In the genomic region with DNA sequence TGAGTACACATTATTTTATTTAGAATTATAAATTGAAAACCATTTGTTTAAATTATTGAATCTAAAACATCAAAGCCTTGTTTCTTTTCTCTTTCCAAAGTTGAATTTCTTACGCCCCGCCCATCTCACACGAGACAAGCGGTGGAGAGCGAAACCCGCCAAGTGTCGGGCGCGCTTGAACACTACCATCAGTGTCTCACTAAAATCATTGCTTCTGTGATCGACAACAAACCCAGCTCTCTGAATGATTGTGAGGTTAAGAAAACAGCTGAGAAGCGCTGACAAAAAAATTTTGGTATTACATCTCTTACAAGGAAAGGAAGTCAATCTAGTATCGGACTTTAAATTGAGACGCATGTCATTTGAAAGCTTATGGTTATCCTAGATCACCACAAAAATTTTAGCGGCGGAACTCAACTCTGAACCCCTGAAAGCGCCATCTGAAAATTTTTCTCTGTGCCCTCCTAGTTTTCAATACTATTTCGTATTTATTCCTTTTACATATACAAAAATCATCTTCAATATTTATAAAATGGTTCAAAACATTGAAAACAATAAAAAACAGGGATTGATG, we compare ENCODE assay signal across 5 worm cellular contexts.
TF ChIP-seq lines count a peak whose summit lies in the region.

No protein-coding gene starts in this region.

TF ChIP-seq in whole organism, L1 larva, 84 proteins besides CTCF, POLR2A, EP300 and RAD21 (continued from another document and continues in another):
- peak; percentile 76 for TF ChIP-seq elt-2 (tag; optimal IDR thresholded peaks at IDR 0.05; lab: Kevin White, UChicago)
- TF ChIP-seq lin-39 (tag; optimal IDR thresholded peaks at IDR 0.05; lab: Kevin White, UChicago), result peak; percentile 87
- TF ChIP-seq zag-1 (tag; optimal IDR thresholded peaks at IDR 0.05; lab: Kevin White, UChicago), result no peak
- TF ChIP-seq vab-15 (tag; optimal IDR thresholded peaks at IDR 0.05; lab: Kevin White, UChicago), result no peak
- no peak for TF ChIP-seq hlh-17 (GFP tag; optimal IDR thresholded peaks at IDR 0.05; lab: Kevin White, UChicago; ENCODE audit: borderline replicate concordance)
- no peak for TF ChIP-seq unc-130 (tag; optimal IDR thresholded peaks at IDR 0.05; lab: Kevin White, UChicago)
- TF ChIP-seq mab-9 (GFP tag; IDR thresholded peaks at IDR 0.05; lab: Robert Waterston, UW), result peak; percentile 61
- no peak for TF ChIP-seq unc-98 (GFP tag; IDR thresholded peaks at IDR 0.05; lab: Robert Waterston, UW)
- peak; percentile 55 for TF ChIP-seq nhr-77 (tag; optimal IDR thresholded peaks at IDR 0.05; lab: Kevin White, UChicago)
- peak in 1 of 6 experiments; percentile 46 for TF ChIP-seq elt-3 (tag; optimal IDR thresholded peaks at IDR 0.05; lab: Kevin White, UChicago)
- peak; percentile 89 for TF ChIP-seq nhr-20 (tag; optimal IDR thresholded peaks at IDR 0.05; lab: Kevin White, UChicago)
- peak; percentile 80 for TF ChIP-seq ama-1 (optimal IDR thresholded peaks at IDR 0.05; lab: Kevin White, UChicago)
- TF ChIP-seq ztf-11 (tag; optimal IDR thresholded peaks at IDR 0.05; lab: Kevin White, UChicago), result peak in 1 of 2 experiments; percentile 14
- TF ChIP-seq hlh-4 (tag; optimal IDR thresholded peaks at IDR 0.05; lab: Kevin White, UChicago), result no peak
- TF ChIP-seq unc-30 (tag; optimal IDR thresholded peaks at IDR 0.05; lab: Kevin White, UChicago), result no peak
- peak; percentile 6 to 62 for TF ChIP-seq lin-35 (GFP tag; optimal IDR thresholded peaks at IDR 0.05; lab: Kevin White, UChicago)
- TF ChIP-seq dpl-1 (GFP tag; optimal IDR thresholded peaks at IDR 0.05; lab: Kevin White, UChicago), result peak in 2 of 3 experiments; percentile 41 to 59
- TF ChIP-seq nhr-11 (tag; optimal IDR thresholded peaks at IDR 0.05; lab: Kevin White, UChicago), result no peak
- no peak for TF ChIP-seq Y116A8C.19 (tag; optimal IDR thresholded peaks at IDR 0.05; lab: Kevin White, UChicago; ENCODE audit: borderline replicate concordance)
- TF ChIP-seq sox-4 (tag; optimal IDR thresholded peaks at IDR 0.05; lab: Kevin White, UChicago), result peak; percentile 42
- TF ChIP-seq isw-1 (GFP tag; IDR thresholded peaks at IDR 0.05; lab: Robert Waterston, UW), result no peak
- peak; percentile 74 for TF ChIP-seq zip-4 (GFP tag; optimal IDR thresholded peaks at IDR 0.05; lab: Kevin White, UChicago)
- TF ChIP-seq nhr-19 (GFP tag; conservative IDR thresholded peaks at IDR 0.05; lab: Robert Waterston, UW), result peak; percentile 93
- TF ChIP-seq nhr-28 (tag; optimal IDR thresholded peaks at IDR 0.05; lab: Kevin White, UChicago), result no peak

TF ChIP-seq in whole organism, L2 larva, 48 proteins besides CTCF, POLR2A, EP300 and RAD21 (continued from another document and continues in another):
- TF ChIP-seq Y55F3AM.14 (GFP tag; optimal IDR thresholded peaks at IDR 0.05; lab: Kevin White, UChicago) (no peak), ceh-82 (tag; optimal IDR thresholded peaks at IDR 0.05; lab: Kevin White, UChicago) (no peak), gmeb-1 (tag; optimal IDR thresholded peaks at IDR 0.05; lab: Kevin White, UChicago) (peak; percentile 81), lin-11 (tag; optimal IDR thresholded peaks at IDR 0.05; lab: Kevin White, UChicago) (no peak), sma-3 (GFP tag; optimal IDR thresholded peaks at IDR 0.05; lab: Kevin White, UChicago) (peak; percentile 85), ZK546.5 (tag; optimal IDR thresholded peaks at IDR 0.05; lab: Kevin White, UChicago) (no peak), elt-3 (tag; optimal IDR thresholded peaks at IDR 0.05; lab: Kevin White, UChicago) (no peak), C34F6.9 (tag; optimal IDR thresholded peaks at IDR 0.05; lab: Kevin White, UChicago) (no peak), lin-13 (GFP tag; optimal IDR thresholded peaks at IDR 0.05; lab: Kevin White, UChicago) (peak; percentile 81), mbf-1 (tag; optimal IDR thresholded peaks at IDR 0.05; lab: Kevin White, UChicago) (no peak), elt-1 (tag; optimal IDR thresholded peaks at IDR 0.05; lab: Kevin White, UChicago) (no peak), zag-1 (tag; optimal IDR thresholded peaks at IDR 0.05; lab: Kevin White, UChicago) (no peak), nhr-25 (tag; optimal IDR thresholded peaks at IDR 0.05; lab: Kevin White, UChicago) (peak; percentile 70), nhr-10 (tag; optimal IDR thresholded peaks at IDR 0.05; lab: Kevin White, UChicago) (peak; percentile 27), ama-1 (optimal IDR thresholded peaks at IDR 0.05; lab: Kevin White, UChicago) (peak; percentile 86), ztf-4 (tag; optimal IDR thresholded peaks at IDR 0.05; lab: Kevin White, UChicago) (peak; percentile 73), mdl-1 (tag; optimal IDR thresholded peaks at IDR 0.05; lab: Kevin White, UChicago) (peak; percentile 50 to 83), crh-2 (tag; optimal IDR thresholded peaks at IDR 0.05; lab: Kevin White, UChicago) (peak; percentile 60), alr-1 (tag; optimal IDR thresholded peaks at IDR 0.05; lab: Kevin White, UChicago) (no peak), ztf-11 (tag; optimal IDR thresholded peaks at IDR 0.05; lab: Kevin White, UChicago) (no peak), sma-9 (GFP tag; optimal IDR thresholded peaks at IDR 0.05; lab: Kevin White, UChicago) (peak; percentile 86), sma-9 (tag; optimal IDR thresholded peaks at IDR 0.05; lab: Kevin White, UChicago) (no peak), skn-1 (tag; optimal IDR thresholded peaks at IDR 0.05; lab: Kevin White, UChicago) (no peak), lsy-2 (tag; optimal IDR thresholded peaks at IDR 0.05; lab: Kevin White, UChicago) (peak; percentile 61 to 71), unc-39 (tag; optimal IDR thresholded peaks at IDR 0.05; lab: Kevin White, UChicago) (no peak), nhr-77 (tag; optimal IDR thresholded peaks at IDR 0.05; lab: Kevin White, UChicago) (no peak), unc-55 (GFP tag; optimal IDR thresholded peaks at IDR 0.05; lab: Kevin White, UChicago) (no peak)

TF ChIP-seq in whole organism, L3 larva, 47 proteins besides CTCF, POLR2A, EP300 and RAD21 (continued from another document and continues in another):
- TF ChIP-seq ama-1 (optimal IDR thresholded peaks at IDR 0.05; lab: Kevin White, UChicago), result peak; percentile 78
- TF ChIP-seq mml-1 (tag; optimal IDR thresholded peaks at IDR 0.05; lab: Kevin White, UChicago), result no peak
- peak; percentile 81 for TF ChIP-seq nhr-43 (tag; optimal IDR thresholded peaks at IDR 0.05; lab: Kevin White, UChicago; ENCODE audit: poor library complexity, severe bottlenecking)
- TF ChIP-seq ceh-28 (tag; optimal IDR thresholded peaks at IDR 0.05; lab: Kevin White, UChicago), result peak; percentile 57
- TF ChIP-seq R02D3.7 (tag; optimal IDR thresholded peaks at IDR 0.05; lab: Kevin White, UChicago), result peak; percentile 57
- TF ChIP-seq nhr-77 (tag; optimal IDR thresholded peaks at IDR 0.05; lab: Kevin White, UChicago), result peak; percentile 10
- TF ChIP-seq nhr-12 (tag; optimal IDR thresholded peaks at IDR 0.05; lab: Kevin White, UChicago), result no peak
- no peak for TF ChIP-seq fkh-2 (tag; optimal IDR thresholded peaks at IDR 0.05; lab: Kevin White, UChicago)
- no peak for TF ChIP-seq eor-1 (tag; optimal IDR thresholded peaks at IDR 0.05; lab: Kevin White, UChicago)
- TF ChIP-seq hmg-11 (tag; optimal IDR thresholded peaks at IDR 0.05; lab: Kevin White, UChicago), result peak; percentile 68
- peak; percentile 99 for TF ChIP-seq snpc-4 (tag; optimal IDR thresholded peaks at IDR 0.05; lab: Kevin White, UChicago)
- no peak for TF ChIP-seq ceh-9 (tag; optimal IDR thresholded peaks at IDR 0.05; lab: Kevin White, UChicago)
- peak; percentile 29 for TF ChIP-seq jun-1 (tag; optimal IDR thresholded peaks at IDR 0.05; lab: Kevin White, UChicago)
- no peak for TF ChIP-seq ceh-82 (tag; optimal IDR thresholded peaks at IDR 0.05; lab: Kevin White, UChicago)
- TF ChIP-seq pha-4 (tag; optimal IDR thresholded peaks at IDR 0.05; lab: Kevin White, UChicago), result peak; percentile 32
- peak; percentile 61 for TF ChIP-seq lsy-12 (tag; optimal IDR thresholded peaks at IDR 0.05; lab: Kevin White, UChicago)
- no peak for TF ChIP-seq fkh-10 (GFP tag; optimal IDR thresholded peaks at IDR 0.05; lab: Kevin White, UChicago)
- peak; percentile 54 for TF ChIP-seq pqm-1 (tag; optimal IDR thresholded peaks at IDR 0.05; lab: Kevin White, UChicago)
- TF ChIP-seq ztf-4 (tag; optimal IDR thresholded peaks at IDR 0.05; lab: Kevin White, UChicago), result no peak
- peak; percentile 70 for TF ChIP-seq lin-39 (tag; optimal IDR thresholded peaks at IDR 0.05; lab: Kevin White, UChicago)
- TF ChIP-seq nhr-237 (tag; optimal IDR thresholded peaks at IDR 0.05; lab: Kevin White, UChicago), result no peak
- TF ChIP-seq lin-15B (tag; optimal IDR thresholded peaks at IDR 0.05; lab: Kevin White, UChicago), result peak; percentile 41
- TF ChIP-seq ceh-16 (tag; optimal IDR thresholded peaks at IDR 0.05; lab: Kevin White, UChicago), result no peak
- TF ChIP-seq nfya-1 (tag; optimal IDR thresholded peaks at IDR 0.05; lab: Kevin White, UChicago; ENCODE audit: insufficient read depth), result peak; percentile 74
- no peak for TF ChIP-seq elt-3 (tag; optimal IDR thresholded peaks at IDR 0.05; lab: Kevin White, UChicago)
- TF ChIP-seq ZK546.5 (tag; optimal IDR thresholded peaks at IDR 0.05; lab: Kevin White, UChicago), result no peak
- peak; percentile 75 for TF ChIP-seq nhr-23 (tag; optimal IDR thresholded peaks at IDR 0.05; lab: Kevin White, UChicago)

TF ChIP-seq in whole organism, L4 larva, 104 proteins besides CTCF, POLR2A, EP300 and RAD21 (continued from another document and continues in another):
- peak; percentile 54 for TF ChIP-seq mxl-3 (GFP tag; optimal IDR thresholded peaks at IDR 0.05; lab: Kevin White, UChicago)
- TF ChIP-seq pha-4 (GFP tag; IDR thresholded peaks at IDR 0.05; lab: Robert Waterston, UW), result peak; percentile 60; the same call in 1 of the 2 replicates
- TF ChIP-seq pha-4 (tag; optimal IDR thresholded peaks at IDR 0.05; lab: Kevin White, UChicago), result no peak
- TF ChIP-seq mxl-2 (GFP tag; conservative IDR thresholded peaks at IDR 0.05; lab: Robert Waterston, UW), result no peak
- TF ChIP-seq snpc-4 (tag; optimal IDR thresholded peaks at IDR 0.05; lab: Kevin White, UChicago), result peak; percentile 94
- TF ChIP-seq zip-11 (GFP tag; IDR thresholded peaks at IDR 0.05; lab: Robert Waterston, UW), result 0 out of 2 replicates have a peak, but pooled peaks have one; percentile 43
- TF ChIP-seq jun-1 (tag; optimal IDR thresholded peaks at IDR 0.05; lab: Kevin White, UChicago), result no peak
- TF ChIP-seq unc-62 (GFP tag; optimal IDR thresholded peaks at IDR 0.05 in 1 of 2; lab: Kevin White, UChicago), result no peak
- no peak for TF ChIP-seq unc-62 (tag; optimal IDR thresholded peaks at IDR 0.05; lab: Kevin White, UChicago)
- TF ChIP-seq ceh-32 (tag; optimal IDR thresholded peaks at IDR 0.05; lab: Kevin White, UChicago; ENCODE audit: poor library complexity), result no peak
- no peak for TF ChIP-seq php-3 (GFP tag; IDR thresholded peaks at IDR 0.05; lab: Robert Waterston, UW)
- TF ChIP-seq skn-1 (tag; optimal IDR thresholded peaks at IDR 0.05; lab: Kevin White, UChicago), result no peak
- no peak for TF ChIP-seq nhr-11 (tag; optimal IDR thresholded peaks at IDR 0.05; lab: Kevin White, UChicago)
- no peak for TF ChIP-seq nhr-237 (tag; optimal IDR thresholded peaks at IDR 0.05; lab: Kevin White, UChicago)
- TF ChIP-seq arid-1 (GFP tag; conservative IDR thresholded peaks at IDR 0.05; lab: Robert Waterston, UW), result peak; percentile 76
- TF ChIP-seq hmg-1.1 (GFP tag; IDR thresholded peaks at IDR 0.05; lab: Robert Waterston, UW), result peak; percentile 63; the same call in 1 of the 2 replicates
- no peak for TF ChIP-seq lir-3 (tag; optimal IDR thresholded peaks at IDR 0.05; lab: Kevin White, UChicago)
- no peak for TF ChIP-seq cey-2 (tag; optimal IDR thresholded peaks at IDR 0.05; lab: Kevin White, UChicago; ENCODE audit: borderline replicate concordance, insufficient read depth)
- peak; percentile 88 for TF ChIP-seq ceh-44 (GFP tag; IDR thresholded peaks at IDR 0.05; lab: Robert Waterston, UW)
- peak; percentile 74 for TF ChIP-seq lin-1 (GFP tag; IDR thresholded peaks at IDR 0.05; lab: Robert Waterston, UW)
- TF ChIP-seq Y48G9A.11 (GFP tag; IDR thresholded peaks at IDR 0.05; lab: Robert Waterston, UW), result peak; percentile 92
- TF ChIP-seq T26A8.4 (GFP tag; IDR thresholded peaks at IDR 0.05; lab: Robert Waterston, UW), result peak; percentile 92
- TF ChIP-seq dmd-6 (GFP tag; IDR thresholded peaks at IDR 0.05; lab: Robert Waterston, UW), result peak; percentile 68
- TF ChIP-seq aly-2 (tag; optimal IDR thresholded peaks at IDR 0.05; lab: Kevin White, UChicago), result no peak
- peak; percentile 65 for TF ChIP-seq unc-130 (GFP tag; optimal IDR thresholded peaks at IDR 0.05; lab: Kevin White, UChicago)
- TF ChIP-seq fkh-10 (GFP tag; optimal IDR thresholded peaks at IDR 0.05; lab: Kevin White, UChicago), result no peak
- no peak for TF ChIP-seq ceh-20 (GFP tag; IDR thresholded peaks at IDR 0.05; lab: Robert Waterston, UW)
- TF ChIP-seq F37D6.2 (tag; optimal IDR thresholded peaks at IDR 0.05; lab: Kevin White, UChicago), result no peak
- TF ChIP-seq daf-8 (GFP tag; IDR thresholded peaks at IDR 0.05; lab: Robert Waterston, UW), result no peak

TF ChIP-seq in whole organism, young adult, 124 proteins besides CTCF, POLR2A, EP300 and RAD21 (continued from another document and continues in another):
- TF ChIP-seq ZK185.1 (tag; optimal IDR thresholded peaks at IDR 0.05; lab: Kevin White, UChicago; ENCODE audit: poor library complexity, severe bottlenecking) (peak; percentile 79), mcd-1 (GFP tag; IDR thresholded peaks at IDR 0.05; lab: Robert Waterston, UW) (peak; percentile 81), T26A5.8 (tag; optimal IDR thresholded peaks at IDR 0.05; lab: Kevin White, UChicago) (no peak), snpc-4 (GFP tag; optimal IDR thresholded peaks at IDR 0.05; lab: Kevin White, UChicago) (peak; percentile 100), snpc-4 (tag; optimal IDR thresholded peaks at IDR 0.05; lab: Kevin White, UChicago) (peak; percentile 99 to 100 (median 100)), ztf-6 (GFP tag; IDR thresholded peaks at IDR 0.05; lab: Robert Waterston, UW) (no peak), attf-5 (GFP tag; optimal IDR thresholded peaks at IDR 0.05; lab: Kevin White, UChicago) (no peak), lin-35 (GFP tag; optimal IDR thresholded peaks at IDR 0.05; lab: Kevin White, UChicago) (peak in 1 of 3 experiments; percentile 22), sdz-38 (tag; optimal IDR thresholded peaks at IDR 0.05; lab: Kevin White, UChicago) (no peak), F52B5.7 (tag; optimal IDR thresholded peaks at IDR 0.05; lab: Kevin White, UChicago) (no peak), pbrm-1 (GFP tag; IDR thresholded peaks at IDR 0.05; lab: Robert Waterston, UW) (peak; percentile 99), attf-3 (GFP tag; conservative IDR thresholded peaks at IDR 0.05; lab: Robert Waterston, UW) (peak; percentile 75), xnd-1 (tag; optimal IDR thresholded peaks at IDR 0.05; lab: Kevin White, UChicago) (peak; percentile 36), lin-40 (tag; optimal IDR thresholded peaks at IDR 0.05; lab: Kevin White, UChicago) (peak; percentile 54), zfh-2 (GFP tag; conservative IDR thresholded peaks at IDR 0.05; lab: Robert Waterston, UW) (no peak; the same call in 1 of the 2 replicates), ztf-25 (GFP tag; IDR thresholded peaks at IDR 0.05; lab: Robert Waterston, UW) (no peak), ceh-58 (GFP tag; IDR thresholded peaks at IDR 0.05; lab: Robert Waterston, UW) (no peak), B0261.1 (tag; optimal IDR thresholded peaks at IDR 0.05; lab: Kevin White, UChicago) (peak; percentile 37), ama-1 (optimal IDR thresholded peaks at IDR 0.05; lab: Kevin White, UChicago) (peak; percentile 35), ama-1 (GFP tag; optimal IDR thresholded peaks at IDR 0.05; lab: Kevin White, UChicago) (no peak), egl-44 (GFP tag; IDR thresholded peaks at IDR 0.05; lab: Robert Waterston, UW) (peak; percentile 44; the same call in 1 of the 2 replicates), mxl-1 (tag; optimal IDR thresholded peaks at IDR 0.05; lab: Kevin White, UChicago) (no peak), B0035.1 (tag; optimal IDR thresholded peaks at IDR 0.05; lab: Kevin White, UChicago) (no peak), aptf-2 (GFP tag; conservative IDR thresholded peaks at IDR 0.05; lab: Robert Waterston, UW) (no peak), madf-8 (GFP tag; conservative IDR thresholded peaks at IDR 0.05; lab: Robert Waterston, UW) (peak; percentile 17; the same call in 1 of the 2 replicates), madf-6 (GFP tag; IDR thresholded peaks at IDR 0.05; lab: Robert Waterston, UW) (peak; percentile 89), let-607 (tag; optimal IDR thresholded peaks at IDR 0.05; lab: Kevin White, UChicago) (peak in 1 of 2 experiments; percentile 8), nfya-2 (GFP tag; IDR thresholded peaks at IDR 0.05; lab: Robert Waterston, UW) (no peak), cebp-2 (GFP tag; IDR thresholded peaks at IDR 0.05; lab: Robert Waterston, UW) (0 out of 2 replicates have a peak, but pooled peaks have one; percentile 45), madf-10 (tag; optimal IDR thresholded peaks at IDR 0.05; lab: Kevin White, UChicago) (peak; percentile 38), Y67H2A.10 (GFP tag; conservative IDR thresholded peaks at IDR 0.05; lab: Robert Waterston, UW) (no peak), F22D6.2 (tag; optimal IDR thresholded peaks at IDR 0.05; lab: Kevin White, UChicago) (no peak)
